Worm (Caenorhabditis elegans): ENCODE data around the gene nhr-25.

Gene nhr-25

DNA sequence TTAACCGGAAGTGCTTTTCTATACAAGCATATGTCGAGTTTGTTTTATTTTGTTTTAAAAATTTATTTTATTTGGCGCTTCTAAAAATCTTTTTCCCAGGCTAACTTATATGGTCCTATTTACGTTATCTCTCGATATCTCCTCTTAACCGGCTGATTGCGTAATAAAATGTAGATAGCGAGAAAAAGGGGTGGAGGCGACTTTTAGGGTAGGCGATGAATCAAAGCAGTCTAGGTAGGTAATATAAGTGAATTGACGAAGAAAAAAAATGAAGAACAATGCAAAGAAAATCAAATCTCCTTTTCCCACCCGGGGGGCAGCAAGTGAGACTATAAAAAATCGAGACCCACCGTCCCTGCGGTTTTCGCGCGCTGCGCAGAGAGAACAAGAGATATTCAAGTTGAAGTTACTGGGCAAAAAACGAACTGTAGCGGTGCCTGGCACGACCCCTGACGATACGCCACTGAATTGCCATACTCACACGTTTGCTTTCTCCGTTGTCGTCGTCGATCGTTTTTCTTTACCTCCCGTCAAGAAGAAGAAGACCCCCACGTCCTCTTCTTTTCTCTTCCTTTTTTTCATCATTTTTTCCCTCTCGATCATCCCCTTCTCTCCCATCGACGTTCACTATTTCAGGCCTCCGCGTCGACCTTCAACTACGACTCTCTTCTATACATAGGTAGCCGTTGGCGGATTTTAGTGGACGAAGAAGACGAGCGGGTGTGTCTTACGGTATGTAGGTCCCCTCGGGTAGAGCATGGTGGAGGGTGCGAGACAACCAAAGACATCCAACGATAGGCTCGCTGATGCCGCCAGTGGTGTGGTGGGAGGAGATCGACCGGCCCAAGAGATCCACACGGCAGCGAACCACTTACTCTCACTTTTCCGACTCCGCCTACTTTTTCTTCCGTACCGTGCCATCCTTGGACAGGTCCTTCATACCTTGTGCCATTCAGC lies at the start of gene nhr-25:
TSS of gene nhr-25 (plus strand) at position 637 of the 957 bp plus-strand sequence.
- TF ChIP-seq nhr-237 (tag; optimal IDR thresholded peaks at IDR 0.05) (no peak), Y105C5A.15 (GFP tag; IDR thresholded peaks at IDR 0.05) (0 out of 2 replicates have a peak, but pooled peaks have one; percentile 7), sdz-12 (GFP tag; optimal IDR thresholded peaks at IDR 0.05) (no peak), nhr-41 (GFP tag; IDR thresholded peaks at IDR 0.05) (no peak), tra-1 (GFP tag; IDR thresholded peaks at IDR 0.05) (no peak), unc-62 (GFP tag; optimal IDR thresholded peaks at IDR 0.05 in 1 of 2) (peak in 1 of 2 experiments; percentile 62), unc-62 (tag; optimal IDR thresholded peaks at IDR 0.05) (no peak), aly-2 (tag; optimal IDR thresholded peaks at IDR 0.05) (no peak), lir-3 (tag; optimal IDR thresholded peaks at IDR 0.05) (no peak), lim-7 (GFP tag; IDR thresholded peaks at IDR 0.05) (no peak), lin-1 (GFP tag; IDR thresholded peaks at IDR 0.05) (no peak), lin-39 (tag; optimal IDR thresholded peaks at IDR 0.05) (no peak), nhr-48 (tag; optimal IDR thresholded peaks at IDR 0.05) (no peak), mep-1 (tag; optimal IDR thresholded peaks at IDR 0.05) (peak; percentile 52), nhr-28 (tag; optimal IDR thresholded peaks at IDR 0.05) (peak; percentile 50), hlh-11 (tag; optimal IDR thresholded peaks at IDR 0.05) (peak; percentile 3), dmd-6 (GFP tag; IDR thresholded peaks at IDR 0.05) (no peak), snpc-1.2 (GFP tag; IDR thresholded peaks at IDR 0.05) (no peak), lsy-2 (tag; optimal IDR thresholded peaks at IDR 0.05) (peak in 1 of 2 experiments; percentile 3), nhr-11 (tag; optimal IDR thresholded peaks at IDR 0.05) (no peak), php-3 (GFP tag; IDR thresholded peaks at IDR 0.05) (no peak), lin-13 (GFP tag; optimal IDR thresholded peaks at IDR 0.05) (no peak), nhr-25 (tag; optimal IDR thresholded peaks at IDR 0.05; ENCODE audit: borderline replicate concordance, insufficient read depth) (peak; percentile 99)

DNA sequence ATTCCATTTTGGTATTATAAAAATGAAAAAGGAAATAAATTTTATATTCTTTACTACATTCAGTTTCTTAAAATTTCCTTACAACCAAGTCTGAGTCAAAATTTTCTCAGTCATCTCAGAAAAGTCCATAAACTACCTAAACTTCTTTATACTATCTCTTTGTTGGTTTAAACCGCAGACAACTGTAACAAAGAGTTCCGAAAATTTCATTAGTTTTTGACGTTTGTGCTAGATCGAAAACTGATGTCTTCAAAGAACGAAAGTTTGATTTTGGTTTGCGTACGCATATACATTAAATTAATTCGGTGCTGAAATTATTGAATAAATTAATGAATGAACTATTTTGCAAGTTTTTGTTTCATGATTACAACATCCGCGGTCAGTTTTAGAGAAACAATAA lies 49.4 kb upstream of the nhr-25 start:
- TF ChIP-seq rbr-2 (tag; optimal IDR thresholded peaks at IDR 0.05) (no peak), ZK337.2 (GFP tag; IDR thresholded peaks at IDR 0.05) (no peak), fkh-10 (GFP tag; optimal IDR thresholded peaks at IDR 0.05) (peak; percentile 61), dmd-8 (GFP tag; IDR thresholded peaks at IDR 0.05) (no peak), ceh-32 (tag; optimal IDR thresholded peaks at IDR 0.05; ENCODE audit: poor library complexity) (no peak), pha-4 (GFP tag; IDR thresholded peaks at IDR 0.05) (no peak), pha-4 (tag; optimal IDR thresholded peaks at IDR 0.05) (no peak)

DNA sequence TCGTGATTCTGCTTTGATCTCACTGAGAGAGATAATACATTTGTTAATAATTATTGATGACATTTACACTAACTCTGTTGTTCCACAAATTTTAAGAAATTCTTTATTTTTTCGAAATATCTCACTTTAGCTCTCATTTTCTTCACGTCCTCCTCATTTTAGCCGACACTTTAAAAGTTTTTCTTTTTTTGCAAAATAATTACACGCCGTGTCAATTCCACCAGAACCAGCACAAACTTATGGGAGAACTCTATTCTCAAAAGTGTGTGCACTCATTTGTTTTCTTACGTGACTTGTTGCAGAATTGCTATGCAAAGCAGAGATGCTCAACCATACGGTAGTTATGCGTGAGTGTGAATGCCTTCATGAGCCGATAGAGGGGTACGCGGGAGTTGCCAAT lies 43.1 kb upstream of the nhr-25 start, which contains the start of gene frpr-2:
TSS of gene frpr-2 (plus strand) at position 301 of the 400 bp plus-strand sequence.
- no peak for TF ChIP-seq dpl-1 (GFP tag; optimal IDR thresholded peaks at IDR 0.05)
- TF ChIP-seq pqm-1 (tag; optimal IDR thresholded peaks at IDR 0.05): no peak
- no peak for TF ChIP-seq F44E2.7 (GFP tag; IDR thresholded peaks at IDR 0.05)
- no peak for TF ChIP-seq lsy-2 (tag; optimal IDR thresholded peaks at IDR 0.05)
- TF ChIP-seq nhr-42 (GFP tag; IDR thresholded peaks at IDR 0.05): no peak
- no peak for TF ChIP-seq nhr-25 (tag; optimal IDR thresholded peaks at IDR 0.05; ENCODE audit: borderline replicate concordance, insufficient read depth)
- TF ChIP-seq nhr-102 (tag; optimal IDR thresholded peaks at IDR 0.05): no peak
- TF ChIP-seq ceh-82 (tag; optimal IDR thresholded peaks at IDR 0.05): no peak
- no peak for TF ChIP-seq ama-1 (optimal IDR thresholded peaks at IDR 0.05)
- no peak for TF ChIP-seq F49E8.2 (tag; optimal IDR thresholded peaks at IDR 0.05; ENCODE audit: borderline replicate concordance)
- no peak for TF ChIP-seq php-3 (GFP tag; IDR thresholded peaks at IDR 0.05)
- TF ChIP-seq T26A8.4 (GFP tag; IDR thresholded peaks at IDR 0.05): no peak
- no peak for TF ChIP-seq ztf-11 (tag; optimal IDR thresholded peaks at IDR 0.05)
- no peak for TF ChIP-seq zfp-2 (tag; optimal IDR thresholded peaks at IDR 0.05)
- TF ChIP-seq dmd-6 (GFP tag; IDR thresholded peaks at IDR 0.05): no peak
- TF ChIP-seq nhr-48 (tag; optimal IDR thresholded peaks at IDR 0.05): no peak
- TF ChIP-seq nhr-237 (tag; optimal IDR thresholded peaks at IDR 0.05): no peak
